Fruit fly (Drosophila melanogaster) whole organism, wandering third instar larva: Measurements from ENCODE around the gene Clk.

ENCODE experiments used
- CG32264 ChIP-seq: fragments of 200-800 bp; sonication (Bioruptor generic); optimal IDR thresholded peaks from 2 replicates; lab custom pipeline; 2016; ENCODE audit warnings: missing biosample characterization, missing genetic modification characterization
- CG9705 ChIP-seq: fragments of 200-800 bp; sonication (Bioruptor generic); optimal IDR thresholded peaks from 2 replicates; lab custom pipeline; 2018; ENCODE audit warnings: missing biosample characterization, mild to moderate bottlenecking, missing genetic modification characterization
- Dfd ChIP-seq: fragments of >200 bp; optimal IDR thresholded peaks from 2 replicates; lab custom pipeline; 2017; ENCODE audit warnings: missing biosample characterization, missing genetic modification characterization
- Dif ChIP-seq: fragments of 200-275, 200-300 bp; sonication (Bioruptor generic); optimal IDR thresholded peaks from 2 replicates; lab custom pipeline; 2018; ENCODE audit warnings: missing biosample characterization, missing genetic modification characterization; ENCODE audit not compliant: partially characterized antibody
- GATAd ChIP-seq: sonication (Bioruptor generic); optimal IDR thresholded peaks from 2 replicates; lab custom pipeline; 2016; ENCODE audit warnings: missing biosample characterization, missing genetic modification characterization
- HLH106 ChIP-seq: fragments of 200-800 bp; optimal IDR thresholded peaks from 3 replicates; lab custom pipeline; 2019; ENCODE audit warnings: missing biosample characterization, mild to moderate bottlenecking, missing genetic modification characterization, moderate library complexity
- Hnf4 ChIP-seq: fragments of 200-800 bp; sonication (Bioruptor generic); optimal IDR thresholded peaks from 2 replicates; lab custom pipeline; 2016; ENCODE audit warnings: missing biosample characterization, mild to moderate bottlenecking, missing genetic modification characterization
- Hr83 ChIP-seq: fragments of 200-300 bp; sonication (Bioruptor generic); optimal IDR thresholded peaks from 2 replicates; lab custom pipeline; 2016; ENCODE audit warnings: missing biosample characterization, mild to moderate bottlenecking, missing genetic modification characterization, moderate library complexity; ENCODE audit not compliant: poor library complexity, severe bottlenecking
- Mio ChIP-seq: sonication (Bioruptor generic); optimal IDR thresholded peaks from 2 replicates; lab custom pipeline; 2016; ENCODE audit warnings: missing biosample characterization, missing genetic modification characterization
- N ChIP-seq: fragments of >200 bp; optimal IDR thresholded peaks from 2 replicates; lab custom pipeline; 2018; ENCODE audit warnings: missing biosample characterization, missing external identifiers, missing genetic modification characterization
- Rel ChIP-seq, 2 experiments: fragments of 200-800 bp; sonication (Bioruptor generic) in 1 of 2; optimal IDR thresholded peaks; 2 replicates in 1 of 2; 3 replicates in 1 of 2; lab custom pipeline; 2016 to 2019; ENCODE audit warnings: mild to moderate bottlenecking in 2 of 2, missing biosample characterization in 2 of 2, missing genetic modification characterization in 2 of 2, moderate library complexity in 1 of 2
- Sp1 ChIP-seq: fragments of 200-800 bp; sonication (Bioruptor generic); optimal IDR thresholded peaks from 3 replicates; lab custom pipeline; 2019; ENCODE audit warnings: missing biosample characterization, mild to moderate bottlenecking, missing genetic modification characterization, moderate library complexity
- Vsx2 ChIP-seq: fragments of 200-300, 225-300 bp; sonication (Bioruptor generic); optimal IDR thresholded peaks from 2 replicates; lab custom pipeline; 2018; ENCODE audit warnings: missing biosample characterization, missing genetic modification characterization; ENCODE audit not compliant: partially characterized antibody
- br ChIP-seq: fragments of 200-800 bp; sonication (Bioruptor generic); optimal IDR thresholded peaks from 2 replicates; lab custom pipeline; 2016; ENCODE audit warnings: missing biosample characterization, missing genetic modification characterization
- dl ChIP-seq, 2 experiments: fragments of 175-275, 200-275 bp in 1 of 2; fragments of 200-275 bp in 1 of 2; sonication (Bioruptor generic); optimal IDR thresholded peaks; lab custom pipeline; 2018; ENCODE audit warnings: mild to moderate bottlenecking in 2 of 2, missing biosample characterization in 2 of 2, missing genetic modification characterization in 2 of 2, moderate library complexity in 2 of 2; ENCODE audit not compliant: partially characterized antibody in 2 of 2, insufficient read depth in 1 of 2
- dsf ChIP-seq: sonication (Bioruptor generic); optimal IDR thresholded peaks from 2 replicates; lab custom pipeline; 2016; ENCODE audit warnings: missing biosample characterization, missing genetic modification characterization, borderline replicate concordance
- h ChIP-seq: fragments of 200-800 bp; sonication (Bioruptor generic); optimal IDR thresholded peaks from 3 replicates; lab custom pipeline; 2016; ENCODE audit warnings: missing biosample characterization, mild to moderate bottlenecking, missing genetic modification characterization
- jim ChIP-seq: fragments of 175-275, 200-325 bp; sonication (Bioruptor generic); optimal IDR thresholded peaks from 2 replicates; lab custom pipeline; 2016; ENCODE audit warnings: missing biosample characterization, mild to moderate bottlenecking, missing genetic modification characterization
- lola ChIP-seq: fragments of >200 bp; optimal IDR thresholded peaks from 2 replicates; lab custom pipeline; 2017; ENCODE audit warnings: missing biosample characterization, missing genetic modification characterization
- psq ChIP-seq: fragments of 200-800 bp; sonication (Bioruptor generic); optimal IDR thresholded peaks from 3 replicates; lab custom pipeline; 2017; ENCODE audit warnings: missing biosample characterization, mild to moderate bottlenecking, missing genetic modification characterization, moderate library complexity
- sage ChIP-seq: fragments of 200-800 bp; sonication (Bioruptor generic); optimal IDR thresholded peaks from 2 replicates; lab custom pipeline; 2016; ENCODE audit warnings: missing biosample characterization, mild to moderate bottlenecking, missing genetic modification characterization
- sv ChIP-seq: fragments of 200-800 bp; sonication (Bioruptor generic); optimal IDR thresholded peaks from 3 replicates; lab custom pipeline; 2016; ENCODE audit warnings: missing biosample characterization, missing genetic modification characterization
- tai ChIP-seq: sonication (Bioruptor generic); optimal IDR thresholded peaks from 2 replicates; lab custom pipeline; 2016; ENCODE audit warnings: missing biosample characterization, missing genetic modification characterization
- usp ChIP-seq: fragments of >200 bp; optimal IDR thresholded peaks from 2 replicates; lab custom pipeline; 2017; ENCODE audit warnings: missing biosample characterization, missing genetic modification characterization

Clk gene

dm6 chr3L:7717863-7718560 is 57.4 kb downstream of the Clk start, which contains the start of gene Ank2:
Gene Ank2 (minus strand): TSS chr3L:7718395.
- TF ChIP-seq Rel (GFP tag; optimal IDR thresholded peaks at IDR 0.05; lab: Kevin White, UChicago): no peak
- no peak for TF ChIP-seq Rel (tag; optimal IDR thresholded peaks at IDR 0.05; lab: Kevin White, UChicago)
- TF ChIP-seq jim: no peak
- TF ChIP-seq HLH106 (tag; lab: Kevin White, UChicago): no peak
- no peak for TF ChIP-seq Mio (GFP tag; lab: Kevin White, UChicago)
- no peak for TF ChIP-seq dsf (GFP tag; lab: Kevin White, UChicago)
- no peak for TF ChIP-seq tai
- no peak for TF ChIP-seq N
- no peak for TF ChIP-seq lola (GFP tag; lab: Kevin White, UChicago)
- TF ChIP-seq Dif (GFP tag; lab: Kevin White, UChicago): no peak
- TF ChIP-seq, all 38 proteins: peak for 0

- TF ChIP-seq CG9705 (GFP tag; lab: Kevin White, UChicago): no peak
- no peak for TF ChIP-seq lola (GFP tag; lab: Kevin White, UChicago)
- no peak for TF ChIP-seq h (GFP tag; lab: Kevin White, UChicago)
- no peak for TF ChIP-seq jim
- no peak for TF ChIP-seq Hnf4 (GFP tag; lab: Kevin White, UChicago)
- TF ChIP-seq Rel (GFP tag; optimal IDR thresholded peaks at IDR 0.05; lab: Kevin White, UChicago): no peak
- no peak for TF ChIP-seq Rel (tag; optimal IDR thresholded peaks at IDR 0.05; lab: Kevin White, UChicago)
- no peak for TF ChIP-seq Vsx2 (GFP tag; lab: Kevin White, UChicago)
- TF ChIP-seq psq (GFP tag; lab: Kevin White, UChicago): no peak
- no peak for TF ChIP-seq Sp1 (GFP tag; lab: Kevin White, UChicago)
- no peak for TF ChIP-seq Dfd (GFP tag; lab: Kevin White, UChicago)
- TF ChIP-seq sv (GFP tag; lab: Kevin White, UChicago): no peak
Measured at dm6 chr3L:7714301-7714946, 61.0 kb downstream of the Clk start.

- TF ChIP-seq br (GFP tag; lab: Kevin White, UChicago): no peak
- no peak for TF ChIP-seq GATAd
- TF ChIP-seq dsf (GFP tag; lab: Kevin White, UChicago): no peak
- no peak for TF ChIP-seq Dif (GFP tag; lab: Kevin White, UChicago)
- no peak for TF ChIP-seq dl (GFP tag; optimal IDR thresholded peaks at IDR 0.05; lab: Kevin White, UChicago; ENCODE audit: insufficient read depth in 1 of 2, partially characterized antibody in 2 of 2)
- no peak for TF ChIP-seq usp
- TF ChIP-seq sage (GFP tag; lab: Kevin White, UChicago): no peak
- no peak for TF ChIP-seq HLH106 (tag; lab: Kevin White, UChicago)
- TF ChIP-seq CG32264 (GFP tag; lab: Kevin White, UChicago): no peak
- no peak for TF ChIP-seq tai
- TF ChIP-seq Hr83 (GFP tag; lab: Kevin White, UChicago): no peak
Measured at dm6 chr3L:7713378-7713777, 62.0 kb downstream of the Clk start.
